Fruit fly (Drosophila melanogaster) whole organism, embryonic: ENCODE data around the gene Teh1.

ENCODE experiments used
- ATbp ChIP-seq: fragments of 200-800 bp; sonication (Bioruptor generic); optimal IDR thresholded peaks from 2 replicates; lab custom pipeline; 2017; ENCODE audit warnings: missing biosample characterization, mild to moderate bottlenecking, missing genetic modification characterization, missing genetic modification reagents
- B-H2 ChIP-seq: fragments of 200-800 bp; sonication (Bioruptor generic); optimal IDR thresholded peaks from 2 replicates; lab custom pipeline; 2018; ENCODE audit warnings: missing biosample characterization, mild to moderate bottlenecking, missing genetic modification characterization
- CG14014 ChIP-seq: fragments of 200-800 bp; sonication (Bioruptor generic); IDR thresholded peaks from 2 replicates; pipeline ENCODE4 v1.3.6; 2022; ENCODE audit warnings: missing biosample characterization, missing genetic modification characterization
- CG15601 ChIP-seq: fragments of 200-800 bp; sonication (Bioruptor generic); optimal IDR thresholded peaks from 3 replicates; lab custom pipeline; 2019; ENCODE audit warnings: missing biosample characterization, mild to moderate bottlenecking, missing genetic modification characterization, moderate library complexity
- CG17328 ChIP-seq: fragments of 200-800 bp; sonication (Bioruptor generic); IDR thresholded peaks from 2 replicates; pipeline ENCODE4 v1.3.6; 2022; ENCODE audit warnings: missing biosample characterization, missing genetic modification characterization
- CG17359 ChIP-seq: fragments of 200-800 bp; sonication (Bioruptor generic); optimal IDR thresholded peaks from 3 replicates; lab custom pipeline; 2018; ENCODE audit warnings: missing biosample characterization, mild to moderate bottlenecking, missing genetic modification characterization, moderate library complexity
- CG18262 ChIP-seq: fragments of 200-800 bp; optimal IDR thresholded peaks from 3 replicates; lab custom pipeline; 2019; ENCODE audit warnings: missing biosample characterization, mild to moderate bottlenecking, missing genetic modification characterization, moderate library complexity
- CG1832 ChIP-seq: fragments of 200-800 bp; sonication (Bioruptor generic); optimal IDR thresholded peaks from 2 replicates; lab custom pipeline; 2017; ENCODE audit warnings: missing biosample characterization, mild to moderate bottlenecking, missing genetic modification characterization, inconsistent platforms
- CG18476 ChIP-seq: fragments of 200-800 bp; sonication (Bioruptor generic); optimal IDR thresholded peaks from 2 replicates; lab custom pipeline; 2016; ENCODE audit warnings: missing biosample characterization, mild to moderate bottlenecking, missing genetic modification characterization
- CG2116 ChIP-seq: fragments of 200-800 bp; sonication (Bioruptor generic); optimal IDR thresholded peaks from 3 replicates; lab custom pipeline; 2018; ENCODE audit warnings: missing biosample characterization, mild to moderate bottlenecking, missing genetic modification characterization
- CG2129 ChIP-seq: fragments of 200-800 bp; sonication (Bioruptor generic); IDR thresholded peaks from 2 replicates; pipeline ENCODE4 v1.3.6; 2022; ENCODE audit warnings: missing biosample characterization, missing genetic modification characterization; ENCODE audit not compliant: partially characterized antibody
- CG2678 ChIP-seq: fragments of 200-800 bp; sonication (Bioruptor generic); optimal IDR thresholded peaks from 3 replicates; lab custom pipeline; 2019; ENCODE audit warnings: missing biosample characterization, mild to moderate bottlenecking, missing genetic modification characterization, moderate library complexity
- CG3065 ChIP-seq: fragments of 200-800 bp; sonication (Bioruptor generic); optimal IDR thresholded peaks from 2 replicates; lab custom pipeline; 2016; ENCODE audit warnings: missing biosample characterization, missing genetic modification characterization
- CG3163 ChIP-seq: fragments of 200-800 bp; sonication (Bioruptor generic); optimal IDR thresholded peaks from 3 replicates; lab custom pipeline; 2016; ENCODE audit warnings: missing biosample characterization, missing genetic modification characterization
- CG3995 ChIP-seq: fragments of 200-800 bp; sonication (Bioruptor generic); optimal IDR thresholded peaks from 3 replicates; lab custom pipeline; 2016; ENCODE audit warnings: missing biosample characterization, missing genetic modification characterization
- CG7987 ChIP-seq: fragments of 200-800 bp; sonication (Bioruptor generic); optimal IDR thresholded peaks from 2 replicates; lab custom pipeline; 2018; ENCODE audit warnings: missing biosample characterization, mild to moderate bottlenecking, missing genetic modification characterization, moderate library complexity
- CG8089 ChIP-seq: fragments of 200-800 bp; sonication (Bioruptor generic); optimal IDR thresholded peaks from 3 replicates; lab custom pipeline; 2016; ENCODE audit warnings: missing biosample characterization, missing genetic modification characterization
- CG8388 ChIP-seq: fragments of 200-800 bp; sonication (Bioruptor generic); optimal IDR thresholded peaks from 2 replicates; lab custom pipeline; 2019; ENCODE audit warnings: missing biosample characterization, mild to moderate bottlenecking, missing genetic modification characterization, moderate library complexity
- CG9437 ChIP-seq: fragments of 200-800 bp; sonication (Bioruptor generic); optimal IDR thresholded peaks from 2 replicates; lab custom pipeline; 2018; ENCODE audit warnings: missing biosample characterization, mild to moderate bottlenecking, missing genetic modification characterization
- CG9727 ChIP-seq: fragments of 200-800 bp; sonication (Bioruptor generic); optimal IDR thresholded peaks from 3 replicates; lab custom pipeline; 2017; ENCODE audit warnings: missing biosample characterization, mild to moderate bottlenecking, missing genetic modification characterization
- CrebB ChIP-seq: fragments of 200-800 bp; sonication (Bioruptor generic); optimal IDR thresholded peaks from 3 replicates; lab custom pipeline; 2018; ENCODE audit warnings: missing biosample characterization, mild to moderate bottlenecking, missing genetic modification characterization
- Deaf1 ChIP-seq: fragments of 200-800 bp; optimal IDR thresholded peaks from 3 replicates; lab custom pipeline; 2019; ENCODE audit warnings: missing biosample characterization, mild to moderate bottlenecking, missing genetic modification characterization, moderate library complexity
- Dip3 ChIP-seq: fragments of 200-800 bp; sonication (Bioruptor generic); optimal IDR thresholded peaks from 3 replicates; lab custom pipeline; 2016; ENCODE audit warnings: missing biosample characterization, missing genetic modification characterization
- H15 ChIP-seq: fragments of 200-800 bp; sonication (Bioruptor generic); IDR thresholded peaks from 3 replicates; pipeline ENCODE4 v1.3.6; 2022; ENCODE audit warnings: missing biosample characterization, missing genetic modification characterization
- Jarid2 ChIP-seq: fragments of 200-800 bp; sonication (Bioruptor generic); optimal IDR thresholded peaks from 3 replicates; lab custom pipeline; 2017; ENCODE audit warnings: mild to moderate bottlenecking, missing biosample characterization, missing genetic modification reagents, missing genetic modification characterization
- Lhr ChIP-seq: fragments of 200-800 bp; sonication (Bioruptor generic); optimal IDR thresholded peaks from 3 replicates; lab custom pipeline; 2017; ENCODE audit warnings: mild to moderate bottlenecking, missing biosample characterization, missing genetic modification reagents, missing genetic modification characterization
- NC2β ChIP-seq: fragments of 200-800 bp; sonication (Bioruptor generic); optimal IDR thresholded peaks from 2 replicates; lab custom pipeline; 2016; ENCODE audit warnings: missing biosample characterization, missing genetic modification characterization
- YL-1 ChIP-seq: fragments of 200-800 bp; sonication (Bioruptor generic); optimal IDR thresholded peaks from 3 replicates; lab custom pipeline; 2017; ENCODE audit warnings: missing biosample characterization, mild to moderate bottlenecking, missing genetic modification characterization
- al ChIP-seq: fragments of 200-800 bp; sonication (Bioruptor generic); IDR thresholded peaks from 2 replicates; pipeline ENCODE4 v1.3.6; 2022; ENCODE audit warnings: missing biosample characterization, missing genetic modification characterization
- bbx ChIP-seq: fragments of 200-800 bp; sonication (Bioruptor generic); IDR thresholded peaks from 2 replicates; pipeline ENCODE4 v1.3.6; 2022; ENCODE audit warnings: missing biosample characterization, missing genetic modification characterization; ENCODE audit not compliant: partially characterized antibody
- croc ChIP-seq: fragments of 200-800 bp; sonication (Bioruptor generic); conservative IDR thresholded peaks from 3 replicates; pipeline ENCODE4 v1.3.6; 2022; ENCODE audit warnings: missing biosample characterization, missing genetic modification characterization
- da ChIP-seq: fragments of 200-800 bp; sonication (Bioruptor generic); optimal IDR thresholded peaks from 2 replicates; lab custom pipeline; 2016; ENCODE audit warnings: missing biosample characterization, missing genetic modification characterization
- dati ChIP-seq: fragments of 200-800 bp; sonication (Bioruptor generic); IDR thresholded peaks from 2 replicates; pipeline ENCODE4 v1.3.6; 2022; ENCODE audit warnings: missing biosample characterization, missing genetic modification characterization
- dm ChIP-seq: fragments of 200-800 bp; sonication (Bioruptor generic); optimal IDR thresholded peaks from 3 replicates; lab custom pipeline; 2016; ENCODE audit warnings: missing biosample characterization, missing genetic modification characterization
- emc ChIP-seq: fragments of 200-800 bp; sonication (Bioruptor generic); optimal IDR thresholded peaks from 2 replicates; lab custom pipeline; 2016; ENCODE audit warnings: missing biosample characterization, missing genetic modification characterization
- eve ChIP-seq, 2 experiments: fragments of >200 bp; optimal IDR thresholded peaks; 2 replicates each; lab custom pipeline; 2017; ENCODE audit warnings: missing biosample characterization in 2 of 2, missing genetic modification characterization in 2 of 2
- eyg ChIP-seq: fragments of 200-800 bp; sonication (Bioruptor generic); optimal IDR thresholded peaks from 3 replicates; lab custom pipeline; 2016; ENCODE audit warnings: missing biosample characterization, missing genetic modification characterization
- gsb-n ChIP-seq: fragments of 200-800 bp; sonication (Bioruptor generic); optimal IDR thresholded peaks from 3 replicates; lab custom pipeline; 2018; ENCODE audit warnings: missing biosample characterization, mild to moderate bottlenecking, missing genetic modification characterization
- hb ChIP-seq: fragments of 200-800 bp; sonication (Bioruptor generic); IDR thresholded peaks from 3 replicates; pipeline ENCODE4 v1.3.6; 2022; ENCODE audit warnings: missing biosample characterization, missing genetic modification characterization; ENCODE audit not compliant: partially characterized antibody
- inv ChIP-seq: fragments of 200-800 bp; sonication (Bioruptor generic); IDR thresholded peaks from 2 replicates; pipeline ENCODE4 v1.3.6; 2022; ENCODE audit warnings: missing biosample characterization, missing genetic modification characterization; ENCODE audit not compliant: partially characterized antibody
- nau ChIP-seq: fragments of 200-800 bp; sonication (Bioruptor generic); optimal IDR thresholded peaks from 3 replicates; lab custom pipeline; 2017; ENCODE audit warnings: missing biosample characterization, mild to moderate bottlenecking, missing genetic modification characterization, missing genetic modification reagents
- nerfin-1 ChIP-seq: fragments of 200-800 bp; sonication (Bioruptor generic); optimal IDR thresholded peaks from 3 replicates; lab custom pipeline; 2019; ENCODE audit warnings: missing biosample characterization, mild to moderate bottlenecking, missing genetic modification characterization, moderate library complexity
- phol ChIP-seq: fragments of 200-800 bp; sonication (Bioruptor generic); optimal IDR thresholded peaks from 3 replicates; lab custom pipeline; 2018; ENCODE audit warnings: missing biosample characterization, mild to moderate bottlenecking, missing genetic modification characterization, moderate library complexity
- psq ChIP-seq: fragments of 200-800 bp; sonication (Bioruptor generic); optimal IDR thresholded peaks from 2 replicates; lab custom pipeline; 2017; ENCODE audit warnings: missing biosample characterization, missing genetic modification characterization
- scrt ChIP-seq: fragments of 200-800 bp; sonication (Bioruptor generic); optimal IDR thresholded peaks from 2 replicates; lab custom pipeline; 2018; ENCODE audit warnings: missing biosample characterization, mild to moderate bottlenecking, missing genetic modification characterization, moderate library complexity
- tgo ChIP-seq: fragments of 200-800 bp; sonication (Bioruptor generic); IDR thresholded peaks from 3 replicates; pipeline ENCODE4 v1.3.6; 2022; ENCODE audit warnings: missing biosample characterization, missing genetic modification characterization
- ttk ChIP-seq: fragments of 200-800 bp; sonication (Bioruptor generic); IDR thresholded peaks from 2 replicates; pipeline ENCODE4 v2.1.2; 2022; ENCODE audit warnings: missing biosample characterization, missing genetic modification characterization
- tup ChIP-seq: fragments of 200-800 bp; sonication (Bioruptor generic); optimal IDR thresholded peaks from 2 replicates; lab custom pipeline; 2016; ENCODE audit warnings: missing biosample characterization, mild to moderate bottlenecking, missing genetic modification characterization, moderate library complexity
- wor ChIP-seq: fragments of 200-800 bp; sonication (Bioruptor generic); IDR thresholded peaks from 2 replicates; pipeline ENCODE4 v1.3.6; 2022; ENCODE audit warnings: missing biosample characterization, missing genetic modification characterization

Gene Teh1

DNA sequence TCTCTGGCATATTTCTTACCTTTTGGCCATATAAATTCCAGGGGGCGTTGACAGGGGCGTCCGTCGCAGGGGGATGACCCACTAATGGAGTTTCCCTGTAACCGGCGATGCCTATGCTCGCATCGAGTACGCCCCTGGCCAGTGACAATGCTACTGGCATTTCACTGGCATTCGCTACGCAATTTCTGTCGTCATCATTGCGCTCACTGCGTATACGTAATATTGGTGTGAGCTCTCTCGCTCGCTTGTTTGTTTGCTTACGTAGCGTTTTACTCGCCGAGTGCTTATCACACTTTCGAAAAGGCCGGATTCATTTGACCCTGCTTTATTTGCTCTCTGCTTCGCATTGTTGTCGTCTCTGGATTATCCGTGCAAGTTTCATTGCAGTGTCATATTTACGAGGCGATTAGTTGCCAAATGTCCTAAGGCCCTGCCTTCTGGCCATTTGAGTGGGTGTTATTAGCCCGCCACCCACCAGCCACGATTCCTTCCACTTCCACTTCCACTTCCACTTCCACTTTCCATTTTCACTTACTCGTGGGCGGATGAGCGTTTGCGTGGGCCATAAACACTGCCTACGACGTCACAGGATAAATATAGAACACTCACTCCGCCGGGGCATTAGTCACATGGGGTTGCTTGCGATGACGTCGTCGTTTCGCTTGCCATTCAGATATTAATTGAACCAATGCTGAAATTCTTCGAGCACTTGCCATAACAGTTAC, 16.7 kb upstream of the Teh1 start (continued):
- TF ChIP-seq tgo (peak; percentile 23; the same call in 1 of the 3 replicates), tup (GFP tag; lab: Kevin White, UChicago) (no peak), scrt (peak; percentile 29), gsb-n (tag; lab: Kevin White, UChicago) (peak; percentile 7), Dip3 (GFP tag; lab: Kevin White, UChicago) (peak; percentile 47), CG17359 (tag; lab: Kevin White, UChicago) (peak; percentile 33), dati (GFP tag; lab: Robert Waterston, UW) (0 out of 2 replicates have a peak, but pooled peaks have one; percentile 10), H15 (GFP tag; lab: Robert Waterston, UW) (peak; percentile 21; the same call in 1 of the 3 replicates), CG3163 (GFP tag; lab: Kevin White, UChicago) (no peak), CG2678 (tag; lab: Kevin White, UChicago) (peak; percentile 60), croc (GFP tag; lab: Robert Waterston, UW) (no peak), al (GFP tag; lab: Robert Waterston, UW) (peak; percentile 13; the same call in 1 of the 2 replicates), Jarid2 (GFP tag; lab: Kevin White, UChicago) (no peak), wor (GFP tag; lab: Robert Waterston, UW) (no peak), Deaf1 (tag; lab: Kevin White, UChicago) (peak; percentile 0), CrebB (peak; percentile 24), CG8089 (peak; percentile 15), CG17328 (peak; percentile 62), bbx (GFP tag; lab: Robert Waterston, UW) (no peak), emc (GFP tag; lab: Kevin White, UChicago) (no peak), B-H2 (GFP tag; lab: Kevin White, UChicago) (peak; percentile 85), NC2β (GFP tag; lab: Kevin White, UChicago) (no peak), YL-1 (GFP tag; lab: Kevin White, UChicago) (no peak), CG15601 (no peak), phol (tag; lab: Kevin White, UChicago) (no peak), nerfin-1 (tag; lab: Kevin White, UChicago) (no peak), Lhr (no peak), CG8388 (GFP tag; lab: Kevin White, UChicago) (no peak), CG3995 (GFP tag; lab: Kevin White, UChicago) (peak; percentile 30), psq (GFP tag; lab: Kevin White, UChicago) (no peak), ATbp (GFP tag; lab: Kevin White, UChicago) (peak; percentile 35), inv (no peak), CG1832 (GFP tag; lab: Kevin White, UChicago) (no peak), eve (GFP tag; optimal IDR thresholded peaks at IDR 0.05; lab: Kevin White, UChicago) (no peak), CG9437 (GFP tag; lab: Kevin White, UChicago) (peak; percentile 68), CG3065 (GFP tag; lab: Kevin White, UChicago) (no peak), ttk (GFP tag; lab: Robert Waterston, UW) (peak; percentile 68), CG7987 (peak; percentile 48), CG18262 (tag; lab: Kevin White, UChicago) (no peak), CG2116 (no peak), CG2129 (GFP tag; lab: Robert Waterston, UW) (no peak), da (GFP tag; lab: Kevin White, UChicago) (peak; percentile 31), nau (GFP tag; lab: Kevin White, UChicago) (no peak), CG18476 (GFP tag; lab: Kevin White, UChicago) (no peak), eyg (peak; percentile 46), dm (GFP tag; lab: Kevin White, UChicago) (no peak), CG14014 (GFP tag; lab: Robert Waterston, UW) (peak; percentile 56; the same call in 1 of the 2 replicates), hb (no peak), CG9727 (GFP tag; lab: Kevin White, UChicago) (peak; percentile 30)
